Worm (Caenorhabditis elegans): ENCODE data around the gene ZC443.1.

ce11 chrV:12814481-12814882, 4.6 kb upstream of the ZC443.1 start:
- peak; percentile 13 for TF ChIP-seq ztf-11 (tag; optimal IDR thresholded peaks at IDR 0.05)
- TF ChIP-seq unc-39 (tag; optimal IDR thresholded peaks at IDR 0.05): no peak
- peak; percentile 9 for TF ChIP-seq lsy-2 (tag; optimal IDR thresholded peaks at IDR 0.05)
- TF ChIP-seq nhr-237 (tag; optimal IDR thresholded peaks at IDR 0.05): no peak
- TF ChIP-seq elt-3 (tag; optimal IDR thresholded peaks at IDR 0.05): no peak
- TF ChIP-seq ceh-43 (GFP tag; optimal IDR thresholded peaks at IDR 0.05): no peak
- TF ChIP-seq nhr-28 (tag; optimal IDR thresholded peaks at IDR 0.05): no peak
- peak; percentile 55 for TF ChIP-seq unc-62 (GFP tag; optimal IDR thresholded peaks at IDR 0.05)
- no peak for TF ChIP-seq tbx-8 (GFP tag; optimal IDR thresholded peaks at IDR 0.05)
